Worm (Caenorhabditis elegans) whole organism, mixed stage, embryonic: ENCODE data around the gene B0361.4.

ENCODE experiments used
- M03D4.4 ChIP-seq: sonication (generic microtip); optimal IDR thresholded peaks from 2 replicates; lab custom pipeline; 2017; ENCODE audit warnings: mild to moderate bottlenecking, missing genetic modification characterization, missing compliant biosample characterization
- bed-3 ChIP-seq: fragments of 200-800 bp; sonication (Bioruptor generic); optimal IDR thresholded peaks from 3 replicates; lab custom pipeline; 2018; ENCODE audit warnings: mild to moderate bottlenecking, missing genetic modification characterization, moderate library complexity, missing compliant biosample characterization
- blmp-1 ChIP-seq: fragments of 150-350 bp; optimal IDR thresholded peaks from 2 replicates; lab custom pipeline; 2014; ENCODE audit warnings: missing biosample characterization, missing genetic modification characterization
- ceh-39 ChIP-seq: fragments of 150-350 bp; optimal IDR thresholded peaks from 2 replicates; lab custom pipeline; 2014; ENCODE audit warnings: missing biosample characterization, missing genetic modification characterization
- ceh-43 ChIP-seq: fragments of 200-800 bp; sonication (Bioruptor generic); optimal IDR thresholded peaks from 2 replicates; lab custom pipeline; 2018; ENCODE audit warnings: mild to moderate bottlenecking, missing genetic modification characterization, moderate library complexity, missing compliant biosample characterization
- cnd-1 ChIP-seq: fragments of 200-800 bp; sonication (Bioruptor generic); optimal IDR thresholded peaks from 2 replicates; lab custom pipeline; 2018; ENCODE audit warnings: mild to moderate bottlenecking, missing genetic modification characterization, missing compliant biosample characterization
- drap-1 ChIP-seq: fragments of 200-800 bp; sonication (Bioruptor generic); optimal IDR thresholded peaks from 3 replicates; lab custom pipeline; 2018; ENCODE audit warnings: mild to moderate bottlenecking, missing genetic modification characterization, missing compliant biosample characterization
- elt-1 ChIP-seq: sonication (generic microtip); optimal IDR thresholded peaks from 2 replicates; lab custom pipeline; 2017; ENCODE audit warnings: missing genetic modification characterization, mild to moderate bottlenecking, missing compliant biosample characterization, antibody characterized with exemption, moderate library complexity, borderline replicate concordance; ENCODE audit not compliant: insufficient read depth
- elt-3 ChIP-seq: fragments of 150-350 bp; optimal IDR thresholded peaks from 2 replicates; lab custom pipeline; 2014; ENCODE audit warnings: missing biosample characterization, missing genetic modification characterization
- flh-1 ChIP-seq: fragments of 200-800 bp; sonication (Bioruptor generic); optimal IDR thresholded peaks from 2 replicates; lab custom pipeline; 2018; ENCODE audit warnings: mild to moderate bottlenecking, missing genetic modification characterization, moderate library complexity, missing compliant biosample characterization
- ham-2 ChIP-seq: fragments of 200-800 bp; sonication (Bioruptor generic); optimal IDR thresholded peaks from 2 replicates; lab custom pipeline; 2018; ENCODE audit warnings: mild to moderate bottlenecking, missing genetic modification characterization, missing compliant biosample characterization
- hlh-1 ChIP-seq: fragments of 150-350 bp; optimal IDR thresholded peaks from 2 replicates; lab custom pipeline; 2014; ENCODE audit warnings: missing biosample characterization, missing genetic modification reagents, missing genetic modification characterization
- lin-32 ChIP-seq: fragments of 200-800 bp; sonication (Bioruptor generic); optimal IDR thresholded peaks from 2 replicates; lab custom pipeline; 2018; ENCODE audit warnings: mild to moderate bottlenecking, missing genetic modification characterization, missing compliant biosample characterization
- lsy-2 ChIP-seq: fragments of 150-350 bp; optimal IDR thresholded peaks from 2 replicates; lab custom pipeline; 2014; ENCODE audit warnings: missing biosample characterization, missing genetic modification characterization
- mab-5 ChIP-seq: fragments of 150-350 bp; optimal IDR thresholded peaks from 2 replicates; lab custom pipeline; 2014; ENCODE audit warnings: missing biosample characterization, missing genetic modification characterization
- mep-1 ChIP-seq: fragments of 150-350 bp; optimal IDR thresholded peaks from 2 replicates; lab custom pipeline; 2017; ENCODE audit warnings: missing biosample characterization, missing genetic modification reagents, missing genetic modification characterization, inconsistent platforms
- mls-2 ChIP-seq: sonication (generic microtip); optimal IDR thresholded peaks from 2 replicates; lab custom pipeline; 2016; ENCODE audit warnings: mild to moderate bottlenecking, missing genetic modification characterization, moderate library complexity, missing compliant biosample characterization
- nhr-2 ChIP-seq: fragments of 150-350 bp; optimal IDR thresholded peaks from 2 replicates; lab custom pipeline; 2014; ENCODE audit warnings: missing biosample characterization, missing genetic modification characterization
- nhr-237 ChIP-seq: fragments of 150-350 bp; optimal IDR thresholded peaks from 2 replicates; lab custom pipeline; 2014; ENCODE audit warnings: missing biosample characterization, missing genetic modification characterization
- nhr-28 ChIP-seq: fragments of 150-350 bp; optimal IDR thresholded peaks from 2 replicates; lab custom pipeline; 2014; ENCODE audit warnings: missing biosample characterization, missing genetic modification characterization
- nhr-76 ChIP-seq: sonication (generic microtip); optimal IDR thresholded peaks from 2 replicates; lab custom pipeline; 2017; ENCODE audit warnings: missing biosample characterization, missing genetic modification characterization
- pha-4 ChIP-seq: fragments of 150-350 bp; optimal IDR thresholded peaks from 2 replicates; lab custom pipeline; 2018; ENCODE audit warnings: missing biosample characterization, missing genetic modification reagents, missing genetic modification characterization
- sem-2 ChIP-seq: fragments of 200-800 bp; sonication (Bioruptor generic); optimal IDR thresholded peaks from 2 replicates; lab custom pipeline; 2018; ENCODE audit warnings: mild to moderate bottlenecking, missing genetic modification characterization, missing compliant biosample characterization
- snpc-4 ChIP-seq: fragments of 150-350 bp; optimal IDR thresholded peaks from 2 replicates; lab custom pipeline; 2014; ENCODE audit warnings: missing biosample characterization, missing genetic modification characterization
- sptf-1 ChIP-seq: sonication (generic microtip); optimal IDR thresholded peaks from 2 replicates; lab custom pipeline; 2017; ENCODE audit warnings: mild to moderate bottlenecking, missing genetic modification characterization, moderate library complexity, missing compliant biosample characterization
- tbx-8 ChIP-seq: fragments of 200-800 bp; sonication (Bioruptor generic); optimal IDR thresholded peaks from 2 replicates; lab custom pipeline; 2018; ENCODE audit warnings: mild to moderate bottlenecking, missing genetic modification characterization, moderate library complexity, missing compliant biosample characterization
- unc-120 ChIP-seq: sonication (generic microtip); optimal IDR thresholded peaks from 2 replicates; lab custom pipeline; 2017; ENCODE audit warnings: missing genetic modification characterization, missing compliant biosample characterization; ENCODE audit not compliant: poor library complexity, severe bottlenecking
- unc-39 ChIP-seq: fragments of 150-350 bp; optimal IDR thresholded peaks from 2 replicates; lab custom pipeline; 2014; ENCODE audit warnings: missing biosample characterization, missing genetic modification characterization
- unc-62 ChIP-seq: fragments of 150-350 bp; optimal IDR thresholded peaks from 2 replicates; lab custom pipeline; 2014; ENCODE audit warnings: missing biosample characterization, missing genetic modification reagents, missing genetic modification characterization
- zip-8 ChIP-seq: fragments of 150-350 bp; optimal IDR thresholded peaks from 2 replicates; lab custom pipeline; 2014; ENCODE audit warnings: missing biosample characterization, missing genetic modification characterization
- ztf-11 ChIP-seq: fragments of 150-350 bp; optimal IDR thresholded peaks from 2 replicates; lab custom pipeline; 2014; ENCODE audit warnings: missing biosample characterization, missing genetic modification characterization

Gene B0361.4

ce11 chrIII:7258931-7259330 is at the start of gene B0361.4:
Gene B0361.4 (plus strand): TSS chrIII:7258991.
- TF ChIP-seq sptf-1 (tag; lab: Kevin White, UChicago) (no peak), mls-2 (no peak), hlh-1 (tag; lab: Kevin White, UChicago) (no peak), ceh-39 (tag; lab: Kevin White, UChicago) (no peak), lin-32 (no peak), bed-3 (no peak), elt-1 (tag; lab: Kevin White, UChicago) (no peak), unc-120 (tag; lab: Kevin White, UChicago) (no peak), lsy-2 (tag; lab: Kevin White, UChicago) (no peak), unc-62 (no peak), ztf-11 (no peak), flh-1 (GFP tag; lab: Kevin White, UChicago) (no peak), sem-2 (GFP tag; lab: Kevin White, UChicago) (no peak), cnd-1 (tag; lab: Kevin White, UChicago) (no peak), nhr-28 (tag; lab: Kevin White, UChicago) (no peak), drap-1 (GFP tag; lab: Kevin White, UChicago) (no peak), elt-3 (tag; lab: Kevin White, UChicago) (no peak), nhr-76 (tag; lab: Kevin White, UChicago) (no peak), mep-1 (no peak), tbx-8 (GFP tag; lab: Kevin White, UChicago) (no peak)

- TF ChIP-seq nhr-237 (tag; lab: Kevin White, UChicago) (no peak), unc-39 (tag; lab: Kevin White, UChicago) (no peak), mab-5 (tag; lab: Kevin White, UChicago) (no peak), nhr-28 (tag; lab: Kevin White, UChicago) (no peak), snpc-4 (no peak), elt-3 (tag; lab: Kevin White, UChicago) (no peak), unc-120 (tag; lab: Kevin White, UChicago) (no peak), mls-2 (no peak), mep-1 (no peak), nhr-76 (tag; lab: Kevin White, UChicago) (no peak), lsy-2 (tag; lab: Kevin White, UChicago) (no peak), M03D4.4 (no peak), ceh-39 (tag; lab: Kevin White, UChicago) (no peak), hlh-1 (tag; lab: Kevin White, UChicago) (no peak)
Measured at ce11 chrIII:7209721-7210120, 49.1 kb upstream of the B0361.4 start, which contains the start of gene R151.2. Gene R151.2 (plus strand): TSS chrIII:7209967.

- TF ChIP-seq unc-62 = no peak
- no peak for TF ChIP-seq tbx-8 (GFP tag; lab: Kevin White, UChicago)
- TF ChIP-seq snpc-4 = no peak
- no peak for TF ChIP-seq mep-1
Measured at ce11 chrIII:7210486-7210885, 48.3 kb upstream of the B0361.4 start.

- TF ChIP-seq nhr-2 (no peak), flh-1 (GFP tag; lab: Kevin White, UChicago) (no peak), pha-4 (tag; lab: Kevin White, UChicago) (no peak), mep-1 (no peak), tbx-8 (GFP tag; lab: Kevin White, UChicago) (no peak), nhr-237 (tag; lab: Kevin White, UChicago) (no peak), unc-62 (no peak), sptf-1 (tag; lab: Kevin White, UChicago) (no peak), blmp-1 (tag; lab: Kevin White, UChicago) (no peak), ceh-43 (GFP tag; lab: Kevin White, UChicago) (no peak), ham-2 (GFP tag; lab: Kevin White, UChicago) (no peak), unc-120 (tag; lab: Kevin White, UChicago) (no peak), mab-5 (tag; lab: Kevin White, UChicago) (no peak), zip-8 (tag; lab: Kevin White, UChicago) (no peak), unc-39 (tag; lab: Kevin White, UChicago) (no peak)
Measured at ce11 chrIII:7212028-7212427, 46.8 kb upstream of the B0361.4 start.

DNA sequence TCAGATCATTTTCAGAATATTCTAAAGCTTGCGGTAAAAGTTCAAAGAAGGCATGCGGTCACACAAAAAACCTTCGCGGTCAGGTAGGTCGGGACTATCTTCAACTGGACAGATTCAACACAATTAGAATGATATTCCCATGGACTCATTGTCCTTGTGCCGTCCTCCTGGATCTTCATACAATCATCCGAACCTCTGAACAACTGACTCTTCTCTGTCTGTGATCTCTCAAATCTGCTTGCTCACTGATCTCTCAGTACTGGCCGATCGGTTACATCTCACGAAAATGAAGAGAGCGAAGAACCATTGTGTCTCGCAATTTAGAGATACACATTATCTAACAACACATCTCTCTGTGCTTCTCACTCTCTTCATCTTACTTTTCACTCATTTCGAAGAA is 43.3 kb upstream of the B0361.4 start:
- TF ChIP-seq unc-120 (tag; lab: Kevin White, UChicago) = peak; percentile 42
- TF ChIP-seq hlh-1 (tag; lab: Kevin White, UChicago) = peak; percentile 99
- TF ChIP-seq lsy-2 (tag; lab: Kevin White, UChicago) = no peak
